Worm (Caenorhabditis elegans): ENCODE data around the gene str-149.

DNA sequence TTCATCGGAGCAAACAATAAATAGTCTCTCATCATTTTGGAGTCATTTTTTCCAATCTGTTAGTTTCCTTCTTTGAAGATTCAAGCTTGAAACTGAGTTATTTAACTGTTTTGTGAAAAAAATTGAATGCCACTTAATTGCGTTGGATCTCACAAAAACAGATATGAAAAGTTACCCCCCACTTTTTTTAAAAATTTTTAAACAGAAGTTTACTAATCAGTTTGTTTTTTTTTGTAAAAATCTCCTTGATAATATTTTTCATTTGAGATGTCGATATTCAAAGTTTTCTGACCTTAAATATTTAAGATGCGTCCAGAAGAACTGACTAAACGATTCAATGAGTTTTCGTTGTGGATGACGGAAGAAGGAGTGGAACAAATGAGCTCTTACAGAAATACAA lies 33.0 kb downstream of the str-149 start, which contains the start of gene Y32B12C.1:
- TF ChIP-seq zfh-2 (GFP tag; conservative IDR thresholded peaks at IDR 0.05), result no peak
- no peak for TF ChIP-seq F23B12.7 (tag; optimal IDR thresholded peaks at IDR 0.05; ENCODE audit: insufficient read depth)
- TF ChIP-seq lin-35 (GFP tag; optimal IDR thresholded peaks at IDR 0.05), result no peak
- TF ChIP-seq mxl-1 (tag; optimal IDR thresholded peaks at IDR 0.05), result no peak
- TF ChIP-seq aptf-2 (GFP tag; conservative IDR thresholded peaks at IDR 0.05), result no peak
- TF ChIP-seq tbp1 (GFP tag; optimal IDR thresholded peaks at IDR 0.05), result no peak
- TF ChIP-seq egl-18 (GFP tag; IDR thresholded peaks at IDR 0.05), result no peak
- no peak for TF ChIP-seq snpc-4 (GFP tag; optimal IDR thresholded peaks at IDR 0.05)
- TF ChIP-seq snpc-4 (tag; optimal IDR thresholded peaks at IDR 0.05), result no peak
- no peak for TF ChIP-seq F57C9.4 (tag; optimal IDR thresholded peaks at IDR 0.05)
- TF ChIP-seq Y79H2A.3 (GFP tag; conservative IDR thresholded peaks at IDR 0.05), result no peak
- TF ChIP-seq sea-2 (GFP tag; IDR thresholded peaks at IDR 0.05), result no peak
- TF ChIP-seq ceh-40 (GFP tag; IDR thresholded peaks at IDR 0.05), result no peak

Measured in whole organism, young adult.